Worm (Caenorhabditis elegans) whole organism, late embryonic: ENCODE data around the gene K09H11.15.
A peak's percentile ranks its signal among the peaks of the same experiment; 100 is the strongest.

Experiments
- C08G9.2 ChIP-seq: sonication (generic microtip); optimal IDR thresholded peaks from 2 replicates; lab custom pipeline; 2016; ENCODE audit warnings: mild to moderate bottlenecking, missing genetic modification characterization, moderate library complexity, missing compliant biosample characterization
- C38D4.7 ChIP-seq: fragments of 200-800 bp; sonication (Bioruptor generic); optimal IDR thresholded peaks from 2 replicates; lab custom pipeline; 2018; ENCODE audit warnings: mild to moderate bottlenecking, missing genetic modification characterization, moderate library complexity, missing compliant biosample characterization
- F13H6.1 ChIP-seq: sonication (generic microtip); optimal IDR thresholded peaks from 2 replicates; lab custom pipeline; 2016; ENCODE audit warnings: missing genetic modification characterization, missing compliant biosample characterization
- K02D7.2 ChIP-seq: sonication (generic microtip); optimal IDR thresholded peaks from 2 replicates; lab custom pipeline; 2017; ENCODE audit warnings: mild to moderate bottlenecking, missing genetic modification characterization, missing compliant biosample characterization
- Y22D7AL.16 ChIP-seq: sonication (generic microtip); optimal IDR thresholded peaks from 2 replicates; lab custom pipeline; 2016; ENCODE audit warnings: missing genetic modification characterization, missing compliant biosample characterization
- ama-1 ChIP-seq: fragments of 150-350 bp; optimal IDR thresholded peaks from 2 replicates; lab custom pipeline; 2014
- ceh-18 ChIP-seq: sonication (generic microtip); optimal IDR thresholded peaks from 2 replicates; lab custom pipeline; 2016; ENCODE audit warnings: missing genetic modification characterization, missing compliant biosample characterization
- ceh-19 ChIP-seq: fragments of 200-800 bp; sonication (Bioruptor generic); optimal IDR thresholded peaks from 2 replicates; lab custom pipeline; 2018; ENCODE audit warnings: mild to moderate bottlenecking, missing genetic modification characterization, missing compliant biosample characterization
- ceh-22 ChIP-seq: sonication (generic microtip); optimal IDR thresholded peaks from 2 replicates; lab custom pipeline; 2017; ENCODE audit warnings: missing biosample characterization, missing genetic modification characterization
- ceh-24 ChIP-seq: sonication (generic microtip); optimal IDR thresholded peaks from 2 replicates; lab custom pipeline; 2016; ENCODE audit warnings: mild to moderate bottlenecking, missing genetic modification characterization, missing compliant biosample characterization
- ceh-48 ChIP-seq: sonication (generic microtip); optimal IDR thresholded peaks from 2 replicates; lab custom pipeline; 2016; ENCODE audit warnings: missing genetic modification characterization, inconsistent platforms, missing compliant biosample characterization
- ceh-6 ChIP-seq: fragments of 200-800 bp; sonication (Bioruptor generic); optimal IDR thresholded peaks from 2 replicates; lab custom pipeline; 2018; ENCODE audit warnings: mild to moderate bottlenecking, missing genetic modification characterization, missing compliant biosample characterization
- che-1 ChIP-seq: sonication (generic microtip); optimal IDR thresholded peaks from 2 replicates; lab custom pipeline; 2016; ENCODE audit warnings: mild to moderate bottlenecking, missing genetic modification characterization, missing compliant biosample characterization
- dmd-4 ChIP-seq: sonication (generic microtip); optimal IDR thresholded peaks from 2 replicates; lab custom pipeline; 2016; ENCODE audit warnings: borderline replicate concordance, missing genetic modification characterization, missing compliant biosample characterization
- elt-2 ChIP-seq: sonication (generic microtip); optimal IDR thresholded peaks from 2 replicates; lab custom pipeline; 2016; ENCODE audit warnings: missing genetic modification reagents, missing genetic modification characterization, missing compliant biosample characterization
- ets-4 ChIP-seq: sonication (generic microtip); optimal IDR thresholded peaks from 2 replicates; lab custom pipeline; 2016; ENCODE audit warnings: missing genetic modification characterization, missing compliant biosample characterization
- eyg-1 ChIP-seq: sonication (generic microtip); optimal IDR thresholded peaks from 2 replicates; lab custom pipeline; 2016; ENCODE audit warnings: missing genotype, missing genetic modification characterization, missing compliant biosample characterization
- fax-1 ChIP-seq: sonication (generic microtip); optimal IDR thresholded peaks from 2 replicates; lab custom pipeline; 2016; ENCODE audit warnings: missing genotype, missing genetic modification characterization, missing compliant biosample characterization
- fkh-6 ChIP-seq: sonication (generic microtip); optimal IDR thresholded peaks from 2 replicates; lab custom pipeline; 2016; ENCODE audit warnings: missing genetic modification characterization, missing compliant biosample characterization
- gmeb-2 ChIP-seq: sonication (generic microtip); optimal IDR thresholded peaks from 2 replicates; lab custom pipeline; 2016; ENCODE audit warnings: missing genetic modification characterization, inconsistent platforms, missing compliant biosample characterization
- hlh-6 ChIP-seq: sonication (generic microtip); optimal IDR thresholded peaks from 2 replicates; lab custom pipeline; 2016; ENCODE audit warnings: missing genotype, missing genetic modification characterization, missing compliant biosample characterization
- pat-9 ChIP-seq: fragments of 200-800 bp; sonication (Bioruptor generic); optimal IDR thresholded peaks from 2 replicates; lab custom pipeline; 2018; ENCODE audit warnings: mild to moderate bottlenecking, missing genetic modification characterization, moderate library complexity, missing compliant biosample characterization
- pha-2 ChIP-seq: sonication (generic microtip); optimal IDR thresholded peaks from 2 replicates; lab custom pipeline; 2017; ENCODE audit warnings: mild to moderate bottlenecking, missing genetic modification characterization, missing compliant biosample characterization
- pros-1 ChIP-seq: fragments of 150-350 bp; optimal IDR thresholded peaks from 2 replicates; lab custom pipeline; 2014; ENCODE audit warnings: missing biosample characterization, missing genetic modification reagents, missing genetic modification characterization
- ref-2 ChIP-seq: sonication (generic microtip); optimal IDR thresholded peaks from 2 replicates; lab custom pipeline; 2016; ENCODE audit warnings: missing genetic modification characterization, missing compliant biosample characterization
- rnt-1 ChIP-seq: sonication (generic microtip); optimal IDR thresholded peaks from 2 replicates; lab custom pipeline; 2016; ENCODE audit warnings: missing genetic modification characterization, missing compliant biosample characterization
- sdc-2 ChIP-seq: sonication (generic microtip); optimal IDR thresholded peaks from 2 replicates; lab custom pipeline; 2016; ENCODE audit warnings: missing genotype, missing genetic modification characterization, missing compliant biosample characterization
- sox-4 ChIP-seq: sonication (generic microtip); optimal IDR thresholded peaks from 2 replicates; lab custom pipeline; 2017; ENCODE audit warnings: mild to moderate bottlenecking, missing genetic modification characterization, inconsistent platforms, missing compliant biosample characterization
- syd-9 ChIP-seq: sonication (generic microtip); optimal IDR thresholded peaks from 2 replicates; lab custom pipeline; 2016; ENCODE audit warnings: mild to moderate bottlenecking, missing genetic modification characterization, moderate library complexity, missing compliant biosample characterization
- ttx-3 ChIP-seq: sonication (generic microtip); optimal IDR thresholded peaks from 2 replicates; lab custom pipeline; 2016; ENCODE audit warnings: missing genetic modification reagents, missing genetic modification characterization, missing compliant biosample characterization
- unc-3 ChIP-seq, 2 experiments: fragments of 200-800 bp in 1 of 2; sonication (Bioruptor generic) in 1 of 2; sonication (generic microtip) in 1 of 2; conservative IDR thresholded peaks in 1 of 2; optimal IDR thresholded peaks in 1 of 2; 2 replicates each; pipeline versions ENCODE4 v1.3.6 to Lab custom; 2016 to 2022; ENCODE audit warnings: missing compliant biosample characterization in 2 of 2, missing genetic modification characterization in 2 of 2, missing genetic modification reagents in 1 of 2
- unc-55 ChIP-seq: sonication (generic microtip); optimal IDR thresholded peaks from 2 replicates; lab custom pipeline; 2017; ENCODE audit warnings: missing biosample characterization, missing genetic modification reagents, missing genetic modification characterization
- unc-86 ChIP-seq: sonication (generic microtip); optimal IDR thresholded peaks from 2 replicates; lab custom pipeline; 2016; ENCODE audit warnings: missing genetic modification characterization, missing compliant biosample characterization
- ztf-16 ChIP-seq: sonication (generic microtip); optimal IDR thresholded peaks from 2 replicates; lab custom pipeline; 2017; ENCODE audit warnings: missing genetic modification characterization, missing compliant biosample characterization

The K09H11.15 gene

ce11 chrV:5717237-5717935 is 13.3 kb downstream of the K09H11.15 start, which contains the start of gene rga-3:
TSS of gene rga-3 (plus strand) at chrV:5717885.
- TF ChIP-seq pros-1 (tag; lab: Kevin White, UChicago) = no peak
- TF ChIP-seq Y22D7AL.16 = no peak
- TF ChIP-seq unc-86 (tag; lab: Kevin White, UChicago) = no peak
- TF ChIP-seq ceh-22 (tag; lab: Kevin White, UChicago) = no peak
- TF ChIP-seq hlh-6 (tag; lab: Kevin White, UChicago) = no peak
- no peak for TF ChIP-seq ceh-48
- TF ChIP-seq F13H6.1 (tag; lab: Kevin White, UChicago) = no peak
- TF ChIP-seq ceh-18 (tag; lab: Kevin White, UChicago) = no peak
- no peak for TF ChIP-seq elt-2
- TF ChIP-seq fax-1 (tag; lab: Kevin White, UChicago) = no peak
- no peak for TF ChIP-seq fkh-6 (tag; lab: Kevin White, UChicago)
- TF ChIP-seq C38D4.7 (GFP tag; lab: Kevin White, UChicago) = no peak
- no peak for TF ChIP-seq ama-1
- TF ChIP-seq ref-2 (tag; lab: Kevin White, UChicago) = no peak
- no peak for TF ChIP-seq eyg-1 (tag; lab: Kevin White, UChicago)
- TF ChIP-seq, all 69 proteins: peak for 0

- TF ChIP-seq sox-4 (tag; lab: Kevin White, UChicago) = no peak
These were observed 14.2 kb downstream of the K09H11.15 start, which contains the start of gene K09H11.9 for ce11 chrV:5716508-5716907. TSS of gene K09H11.9 (minus strand) at chrV:5716608.

ce11 chrV:5713510-5713909 is 17.2 kb downstream of the K09H11.15 start:
- TF ChIP-seq ttx-3 (tag; lab: Kevin White, UChicago) = no peak
- TF ChIP-seq K02D7.2 = no peak
- no peak for TF ChIP-seq unc-55
- TF ChIP-seq che-1 (tag; lab: Kevin White, UChicago) = no peak
- TF ChIP-seq pros-1 (tag; lab: Kevin White, UChicago) = no peak
- TF ChIP-seq ama-1 = no peak
- TF ChIP-seq syd-9 (tag; lab: Kevin White, UChicago) = no peak
- no peak for TF ChIP-seq hlh-6 (tag; lab: Kevin White, UChicago)
- TF ChIP-seq C08G9.2 (tag; lab: Kevin White, UChicago) = no peak
- TF ChIP-seq fax-1 (tag; lab: Kevin White, UChicago) = no peak
- TF ChIP-seq pha-2 (tag; lab: Kevin White, UChicago) = no peak
- no peak for TF ChIP-seq unc-3 (GFP tag; conservative IDR thresholded peaks at IDR 0.05; lab: Robert Waterston, UW)
- TF ChIP-seq unc-3 (tag; optimal IDR thresholded peaks at IDR 0.05; lab: Kevin White, UChicago) = no peak
- no peak for TF ChIP-seq dmd-4 (tag; lab: Kevin White, UChicago)
- no peak for TF ChIP-seq ztf-16
- no peak for TF ChIP-seq ceh-24 (tag; lab: Kevin White, UChicago)
- no peak for TF ChIP-seq ceh-6 (GFP tag; lab: Kevin White, UChicago)
- no peak for TF ChIP-seq rnt-1 (tag; lab: Kevin White, UChicago)
- TF ChIP-seq pat-9 = no peak
- TF ChIP-seq sdc-2 (tag; lab: Kevin White, UChicago) = no peak
- TF ChIP-seq, all 69 proteins: peak for 0

- TF ChIP-seq ceh-19 (GFP tag; lab: Kevin White, UChicago) (no peak), ets-4 (tag; lab: Kevin White, UChicago) (no peak), elt-2 (peak; percentile 82), gmeb-2 (tag; lab: Kevin White, UChicago) (no peak)
These were observed 18.0 kb downstream of the K09H11.15 start, which contains the start of gene gcst-1 for ce11 chrV:5712652-5713051. TSS of gene gcst-1 (plus strand) at chrV:5712928.
